Fruit fly (Drosophila melanogaster) whole organism, prepupa: ENCODE data around the gene CG4020.

ENCODE experiments used
- CG10631 ChIP-seq: fragments of 200-800 bp; sonication (Bioruptor generic); optimal IDR thresholded peaks from 2 replicates; lab custom pipeline; 2016; ENCODE audit warnings: missing biosample characterization, missing genetic modification characterization
- CG6276 ChIP-seq: fragments of 200-800 bp; sonication (Bioruptor generic); optimal IDR thresholded peaks from 2 replicates; lab custom pipeline; 2017; ENCODE audit warnings: missing biosample characterization, mild to moderate bottlenecking, missing genetic modification characterization
- Hr4 ChIP-seq: fragments of 200-800 bp; sonication (Bioruptor generic); optimal IDR thresholded peaks from 3 replicates; lab custom pipeline; 2016; ENCODE audit warnings: missing biosample characterization, missing genetic modification characterization
- Sox102F ChIP-seq: fragments of 200-800 bp; sonication (Bioruptor generic); optimal IDR thresholded peaks from 2 replicates; lab custom pipeline; 2016; ENCODE audit warnings: missing biosample characterization, mild to moderate bottlenecking, missing genetic modification characterization
- dsx ChIP-seq: fragments of 200-800 bp; optimal IDR thresholded peaks from 3 replicates; lab custom pipeline; 2019; ENCODE audit warnings: missing biosample characterization, mild to moderate bottlenecking, missing genetic modification characterization, moderate library complexity; ENCODE audit not compliant: poor library complexity, severe bottlenecking
- fd59A ChIP-seq: fragments of 200-800 bp; sonication (Bioruptor generic); optimal IDR thresholded peaks from 2 replicates; lab custom pipeline; 2017; ENCODE audit warnings: missing biosample characterization, mild to moderate bottlenecking, missing genetic modification characterization, missing genetic modification reagents
- topi ChIP-seq: fragments of 200-800 bp; sonication (Bioruptor generic); optimal IDR thresholded peaks from 3 replicates; lab custom pipeline; 2016; ENCODE audit warnings: missing biosample characterization, missing genetic modification characterization

- TF ChIP-seq Hr4 (GFP tag; lab: Kevin White, UChicago) (no peak), topi (GFP tag; lab: Kevin White, UChicago) (no peak), Sox102F (GFP tag; lab: Kevin White, UChicago) (no peak), fd59A (GFP tag; lab: Kevin White, UChicago) (no peak), CG10631 (GFP tag; lab: Kevin White, UChicago) (no peak), CG6276 (GFP tag; lab: Kevin White, UChicago) (peak; percentile 38), dsx (no peak)
These were observed 11.9 kb downstream of the CG4020 start for dm6 chrX:5917310-5917988.
